Worm (Caenorhabditis elegans) whole organism, late embryonic: ENCODE data around the gene pbs-3.

Source experiments
- K09A11.1 ChIP-seq: sonication (generic microtip); optimal IDR thresholded peaks from 2 replicates; lab custom pipeline; 2017; ENCODE audit warnings: antibody characterized with exemption, mild to moderate bottlenecking, missing genetic modification characterization, missing compliant biosample characterization; ENCODE audit not compliant: insufficient read depth
- Y22D7AL.16 ChIP-seq: sonication (generic microtip); optimal IDR thresholded peaks from 2 replicates; lab custom pipeline; 2016; ENCODE audit warnings: missing genetic modification characterization, missing compliant biosample characterization
- ahr-1 ChIP-seq: sonication (generic microtip); optimal IDR thresholded peaks from 2 replicates; lab custom pipeline; 2016; ENCODE audit warnings: missing genetic modification characterization, missing compliant biosample characterization
- ceh-14 ChIP-seq: sonication (generic microtip); optimal IDR thresholded peaks from 2 replicates; lab custom pipeline; 2016; ENCODE audit warnings: missing genotype, missing genetic modification characterization, missing compliant biosample characterization
- ceh-24 ChIP-seq: sonication (generic microtip); optimal IDR thresholded peaks from 2 replicates; lab custom pipeline; 2016; ENCODE audit warnings: mild to moderate bottlenecking, missing genetic modification characterization, missing compliant biosample characterization
- ceh-30 ChIP-seq: fragments of 150-350 bp; optimal IDR thresholded peaks from 2 replicates; lab custom pipeline; 2014; ENCODE audit warnings: missing biosample characterization, missing genetic modification characterization
- ceh-45 ChIP-seq: fragments of 200-800 bp; sonication (Bioruptor generic); IDR thresholded peaks from 2 replicates; pipeline ENCODE4 v1.3.6; 2022; ENCODE audit warnings: missing genetic modification reagents, missing genetic modification characterization, missing compliant biosample characterization
- ceh-48 ChIP-seq: sonication (generic microtip); optimal IDR thresholded peaks from 2 replicates; lab custom pipeline; 2016; ENCODE audit warnings: missing genetic modification characterization, inconsistent platforms, missing compliant biosample characterization
- ceh-6 ChIP-seq: fragments of 200-800 bp; sonication (Bioruptor generic); optimal IDR thresholded peaks from 2 replicates; lab custom pipeline; 2018; ENCODE audit warnings: mild to moderate bottlenecking, missing genetic modification characterization, missing compliant biosample characterization
- ceh-9 ChIP-seq: sonication (generic microtip); optimal IDR thresholded peaks from 2 replicates; lab custom pipeline; 2016; ENCODE audit warnings: mild to moderate bottlenecking, missing genetic modification characterization, inconsistent platforms, missing compliant biosample characterization
- che-1 ChIP-seq: sonication (generic microtip); optimal IDR thresholded peaks from 2 replicates; lab custom pipeline; 2016; ENCODE audit warnings: mild to moderate bottlenecking, missing genetic modification characterization, missing compliant biosample characterization
- dmd-4 ChIP-seq: sonication (generic microtip); optimal IDR thresholded peaks from 2 replicates; lab custom pipeline; 2016; ENCODE audit warnings: borderline replicate concordance, missing genetic modification characterization, missing compliant biosample characterization
- elt-2 ChIP-seq: sonication (generic microtip); optimal IDR thresholded peaks from 2 replicates; lab custom pipeline; 2016; ENCODE audit warnings: missing genetic modification reagents, missing genetic modification characterization, missing compliant biosample characterization
- elt-4 ChIP-seq: sonication (generic microtip); optimal IDR thresholded peaks from 2 replicates; lab custom pipeline; 2016; ENCODE audit warnings: missing genetic modification characterization, missing compliant biosample characterization
- fkh-6 ChIP-seq: sonication (generic microtip); optimal IDR thresholded peaks from 2 replicates; lab custom pipeline; 2016; ENCODE audit warnings: missing genetic modification characterization, missing compliant biosample characterization
- gmeb-2 ChIP-seq: sonication (generic microtip); optimal IDR thresholded peaks from 2 replicates; lab custom pipeline; 2016; ENCODE audit warnings: missing genetic modification characterization, inconsistent platforms, missing compliant biosample characterization
- hlh-13 ChIP-seq: fragments of 200-800 bp; sonication (Bioruptor generic); optimal IDR thresholded peaks from 2 replicates; lab custom pipeline; 2018; ENCODE audit warnings: mild to moderate bottlenecking, missing genetic modification characterization, missing compliant biosample characterization
- hlh-30 ChIP-seq: sonication (generic microtip); optimal IDR thresholded peaks from 2 replicates; lab custom pipeline; 2017; ENCODE audit warnings: antibody characterized with exemption, missing genetic modification characterization, missing compliant biosample characterization; ENCODE audit not compliant: insufficient read depth
- hlh-6 ChIP-seq: sonication (generic microtip); optimal IDR thresholded peaks from 2 replicates; lab custom pipeline; 2016; ENCODE audit warnings: missing genotype, missing genetic modification characterization, missing compliant biosample characterization
- hlh-8 ChIP-seq: sonication (generic microtip); optimal IDR thresholded peaks from 2 replicates; lab custom pipeline; 2016; ENCODE audit warnings: missing genotype, missing genetic modification characterization, missing compliant biosample characterization
- lin-11 ChIP-seq: fragments of 200-800 bp; sonication (Bioruptor generic); optimal IDR thresholded peaks from 2 replicates; lab custom pipeline; 2018; ENCODE audit warnings: mild to moderate bottlenecking, missing genetic modification characterization, missing compliant biosample characterization
- madf-2 ChIP-seq: sonication (generic microtip); optimal IDR thresholded peaks from 2 replicates; lab custom pipeline; 2017; ENCODE audit warnings: missing genetic modification characterization, missing compliant biosample characterization
- mec-3 ChIP-seq: sonication (generic microtip); optimal IDR thresholded peaks from 2 replicates; lab custom pipeline; 2016; ENCODE audit warnings: borderline replicate concordance, missing genetic modification characterization, missing compliant biosample characterization
- nhr-11 ChIP-seq: fragments of 150-350 bp; optimal IDR thresholded peaks from 2 replicates; lab custom pipeline; 2014; ENCODE audit warnings: missing biosample characterization, missing genetic modification characterization
- pat-9 ChIP-seq: fragments of 200-800 bp; sonication (Bioruptor generic); optimal IDR thresholded peaks from 2 replicates; lab custom pipeline; 2018; ENCODE audit warnings: mild to moderate bottlenecking, missing genetic modification characterization, moderate library complexity, missing compliant biosample characterization
- pax-1 ChIP-seq: fragments of 150-350 bp; optimal IDR thresholded peaks from 2 replicates; lab custom pipeline; 2014; ENCODE audit warnings: missing biosample characterization, missing genetic modification characterization
- pha-2 ChIP-seq: sonication (generic microtip); optimal IDR thresholded peaks from 2 replicates; lab custom pipeline; 2017; ENCODE audit warnings: mild to moderate bottlenecking, missing genetic modification characterization, missing compliant biosample characterization
- pqm-1 ChIP-seq: sonication (generic microtip); optimal IDR thresholded peaks from 2 replicates; lab custom pipeline; 2016; ENCODE audit warnings: missing genetic modification characterization, missing compliant biosample characterization
- pros-1 ChIP-seq: fragments of 150-350 bp; optimal IDR thresholded peaks from 2 replicates; lab custom pipeline; 2014; ENCODE audit warnings: missing biosample characterization, missing genetic modification reagents, missing genetic modification characterization
- ref-2 ChIP-seq: sonication (generic microtip); optimal IDR thresholded peaks from 2 replicates; lab custom pipeline; 2016; ENCODE audit warnings: missing genetic modification characterization, missing compliant biosample characterization
- rnt-1 ChIP-seq: sonication (generic microtip); optimal IDR thresholded peaks from 2 replicates; lab custom pipeline; 2016; ENCODE audit warnings: missing genetic modification characterization, missing compliant biosample characterization
- sox-2 ChIP-seq: fragments of 200-800 bp; sonication (Bioruptor generic); IDR thresholded peaks from 2 replicates; pipeline ENCODE4 v1.3.6; 2022; ENCODE audit warnings: missing genetic modification reagents, missing genetic modification characterization, missing compliant biosample characterization
- sox-4 ChIP-seq: sonication (generic microtip); optimal IDR thresholded peaks from 2 replicates; lab custom pipeline; 2017; ENCODE audit warnings: mild to moderate bottlenecking, missing genetic modification characterization, inconsistent platforms, missing compliant biosample characterization
- tbx-7 ChIP-seq: sonication (generic microtip); optimal IDR thresholded peaks from 2 replicates; lab custom pipeline; 2016; ENCODE audit warnings: missing genotype, missing genetic modification characterization, missing compliant biosample characterization
- ttx-3 ChIP-seq: sonication (generic microtip); optimal IDR thresholded peaks from 2 replicates; lab custom pipeline; 2016; ENCODE audit warnings: missing genetic modification reagents, missing genetic modification characterization, missing compliant biosample characterization
- unc-3 ChIP-seq, 2 experiments: fragments of 200-800 bp in 1 of 2; sonication (Bioruptor generic) in 1 of 2; sonication (generic microtip) in 1 of 2; conservative IDR thresholded peaks in 1 of 2; optimal IDR thresholded peaks in 1 of 2; 2 replicates each; pipeline versions ENCODE4 v1.3.6 to Lab custom; 2016 to 2022; ENCODE audit warnings: missing compliant biosample characterization in 2 of 2, missing genetic modification characterization in 2 of 2, missing genetic modification reagents in 1 of 2
- unc-42 ChIP-seq: sonication (generic microtip); optimal IDR thresholded peaks from 2 replicates; lab custom pipeline; 2016; ENCODE audit warnings: missing genotype, missing genetic modification characterization, missing compliant biosample characterization
- unc-55 ChIP-seq: sonication (generic microtip); optimal IDR thresholded peaks from 2 replicates; lab custom pipeline; 2017; ENCODE audit warnings: missing biosample characterization, missing genetic modification reagents, missing genetic modification characterization
- unc-86 ChIP-seq: sonication (generic microtip); optimal IDR thresholded peaks from 2 replicates; lab custom pipeline; 2016; ENCODE audit warnings: missing genetic modification characterization, missing compliant biosample characterization
- zip-5 ChIP-seq: sonication (generic microtip); optimal IDR thresholded peaks from 2 replicates; lab custom pipeline; 2016; ENCODE audit warnings: missing genetic modification characterization, missing compliant biosample characterization

The pbs-3 gene

DNA sequence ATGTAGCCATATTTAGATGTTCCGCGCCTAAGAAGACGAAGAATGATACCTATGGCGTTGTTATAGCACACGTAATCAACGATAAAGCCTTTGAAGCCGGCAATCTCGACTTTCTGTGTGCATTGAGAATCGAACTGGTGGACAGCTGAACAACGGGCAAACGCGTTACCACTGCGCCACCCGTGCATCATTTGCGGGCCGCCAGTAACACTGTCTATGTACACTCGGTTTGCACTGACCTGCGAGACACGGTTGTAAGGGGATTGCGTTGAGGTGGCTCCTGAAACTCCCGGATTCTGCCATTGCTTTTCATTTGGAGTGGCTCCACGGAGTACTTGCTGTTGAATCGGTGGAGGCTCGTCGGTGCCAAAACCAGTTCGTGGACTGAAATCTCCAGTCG lies 12.8 kb downstream of the pbs-3 start (continued):
- TF ChIP-seq ttx-3 (tag; lab: Kevin White, UChicago) (peak; percentile 40), ceh-45 (GFP tag; lab: Robert Waterston, UW) (no peak), unc-3 (GFP tag; conservative IDR thresholded peaks at IDR 0.05; lab: Robert Waterston, UW) (peak; percentile 33; the same call in 1 of the 2 replicates), unc-3 (tag; optimal IDR thresholded peaks at IDR 0.05; lab: Kevin White, UChicago) (peak; percentile 28), rnt-1 (peak; percentile 12), sox-4 (tag; lab: Kevin White, UChicago) (peak; percentile 43), ref-2 (tag; lab: Kevin White, UChicago) (peak; percentile 73), pros-1 (tag; lab: Kevin White, UChicago) (no peak), hlh-30 (peak; percentile 6), nhr-11 (tag; lab: Kevin White, UChicago) (no peak), elt-4 (tag; lab: Kevin White, UChicago) (no peak), hlh-6 (tag; lab: Kevin White, UChicago) (peak; percentile 90), ahr-1 (tag; lab: Kevin White, UChicago) (no peak), zip-5 (tag; lab: Kevin White, UChicago) (peak; percentile 30), K09A11.1 (peak; percentile 60), unc-42 (no peak), mec-3 (tag; lab: Kevin White, UChicago) (peak; percentile 59), ceh-24 (tag; lab: Kevin White, UChicago) (no peak), ceh-14 (tag; lab: Kevin White, UChicago) (no peak), ceh-48 (tag; lab: Kevin White, UChicago) (peak; percentile 2), che-1 (tag; lab: Kevin White, UChicago) (peak; percentile 73), ceh-30 (tag; lab: Kevin White, UChicago) (no peak), pat-9 (tag; lab: Kevin White, UChicago) (peak; percentile 78), madf-2 (peak; percentile 74), hlh-8 (no peak), dmd-4 (tag; lab: Kevin White, UChicago) (no peak), ceh-6 (peak; percentile 80), sox-2 (GFP tag; lab: Robert Waterston, UW) (peak; percentile 63), ceh-9 (tag; lab: Kevin White, UChicago) (no peak), lin-11 (peak; percentile 58), fkh-6 (tag; lab: Kevin White, UChicago) (peak; percentile 69), pha-2 (tag; lab: Kevin White, UChicago) (peak; percentile 74), unc-86 (tag; lab: Kevin White, UChicago) (peak; percentile 43)

DNA sequence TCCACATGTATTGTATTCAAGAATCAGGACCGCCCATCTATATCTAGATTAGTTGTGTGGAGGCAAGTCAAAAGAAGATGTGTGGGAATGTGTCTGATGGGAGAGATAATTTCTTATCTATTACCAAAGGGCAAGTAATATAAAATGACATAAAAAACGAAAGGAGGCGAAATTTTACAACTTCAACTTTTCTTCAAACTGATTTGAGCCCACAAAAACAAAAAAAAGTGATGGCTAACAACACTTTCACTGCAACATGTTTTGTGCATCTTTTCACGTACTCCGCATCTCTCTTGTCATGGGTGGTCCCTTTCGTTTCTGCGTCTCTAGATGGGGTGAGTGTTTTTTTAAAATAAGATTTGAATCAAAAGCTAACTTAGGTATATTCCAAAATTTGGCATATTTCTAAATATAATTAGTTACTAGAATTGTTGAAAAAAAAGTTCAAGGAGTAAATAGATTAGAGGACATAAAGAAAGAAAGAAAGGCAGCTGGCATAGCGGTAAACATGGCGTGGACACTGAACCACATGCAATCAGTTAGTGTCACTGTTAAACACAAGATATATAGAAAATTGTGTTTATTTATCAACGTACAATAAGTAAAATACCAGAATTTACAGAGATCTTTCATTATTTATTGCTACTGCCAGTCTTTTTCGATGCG lies 13.6 kb downstream of the pbs-3 start, which contains the start of gene ZK546.19:
Gene ZK546.19 (plus strand): TSS at position 186 of the 666 bp plus-strand sequence.
- peak; percentile 27 for TF ChIP-seq rnt-1
- peak; percentile 5 for TF ChIP-seq unc-42
- TF ChIP-seq unc-55 (GFP tag; lab: Kevin White, UChicago), result no peak
- TF ChIP-seq, all 69 proteins: peak for 2

DNA sequence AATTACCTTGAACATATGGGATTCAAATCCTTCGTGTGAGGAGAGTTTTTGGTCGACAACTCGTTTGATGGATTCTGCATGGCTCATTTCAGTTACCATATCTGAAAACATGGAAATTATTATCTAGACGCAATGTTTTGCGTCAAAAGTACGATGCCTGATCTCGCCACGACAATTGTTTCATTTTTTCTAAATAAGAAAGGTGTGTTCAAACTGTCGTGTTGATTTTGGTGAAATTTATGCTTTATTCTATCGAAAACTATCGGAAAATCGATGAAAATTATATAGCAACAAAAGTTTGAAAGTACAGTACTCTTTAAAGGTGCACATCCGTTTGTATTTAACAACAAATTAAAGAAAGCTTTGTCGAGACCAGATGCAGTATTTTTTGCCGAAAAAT lies 14.2 kb downstream of the pbs-3 start, which contains the start of gene cblc-1:
Gene cblc-1 (minus strand): TSS at position 101 of the 400 bp plus-strand sequence.
- TF ChIP-seq pqm-1 (tag; lab: Kevin White, UChicago), result no peak
- no peak for TF ChIP-seq Y22D7AL.16
- no peak for TF ChIP-seq ceh-6
- TF ChIP-seq unc-3 (GFP tag; conservative IDR thresholded peaks at IDR 0.05; lab: Robert Waterston, UW), result no peak
- no peak for TF ChIP-seq unc-3 (tag; optimal IDR thresholded peaks at IDR 0.05; lab: Kevin White, UChicago)
- no peak for TF ChIP-seq pros-1 (tag; lab: Kevin White, UChicago)
- no peak for TF ChIP-seq unc-86 (tag; lab: Kevin White, UChicago)
- no peak for TF ChIP-seq unc-55 (GFP tag; lab: Kevin White, UChicago)
- no peak for TF ChIP-seq ceh-45 (GFP tag; lab: Robert Waterston, UW)
- no peak for TF ChIP-seq gmeb-2 (tag; lab: Kevin White, UChicago)
- no peak for TF ChIP-seq fkh-6 (tag; lab: Kevin White, UChicago)
- TF ChIP-seq elt-2 (tag; lab: Kevin White, UChicago), result no peak
- no peak for TF ChIP-seq pax-1 (tag; lab: Kevin White, UChicago)
- TF ChIP-seq che-1 (tag; lab: Kevin White, UChicago), result no peak
- TF ChIP-seq tbx-7 (tag; lab: Kevin White, UChicago), result no peak
- TF ChIP-seq pat-9 (tag; lab: Kevin White, UChicago), result no peak
- no peak for TF ChIP-seq hlh-13
